Fruit fly (Drosophila melanogaster) whole organism, embryonic: ENCODE measurements around the gene Klp61F.

Experiments used
- Aef1 ChIP-seq: fragments of 200-800 bp; sonication (Bioruptor generic); IDR thresholded peaks from 3 replicates; pipeline ENCODE4 v1.3.6; 2022; ENCODE audit warnings: missing biosample characterization, missing genetic modification characterization
- Awh ChIP-seq: fragments of 200-800 bp; sonication (Bioruptor generic); IDR thresholded peaks from 2 replicates; pipeline ENCODE4, ENCODE4 v1.3.6; 2022; ENCODE audit warnings: missing biosample characterization, missing genetic modification characterization
- CG11560 ChIP-seq: fragments of 200-800 bp; sonication (Bioruptor generic); IDR thresholded peaks from 3 replicates; pipeline ENCODE4 v1.3.6; 2022; ENCODE audit warnings: missing biosample characterization, missing genetic modification characterization
- CG11696 ChIP-seq: fragments of 200-800 bp; sonication (Bioruptor generic); IDR thresholded peaks from 2 replicates; pipeline ENCODE4 v1.3.6; 2022; ENCODE audit warnings: missing biosample characterization, missing genetic modification characterization
- CG12155 ChIP-seq: fragments of 200-800 bp; sonication (Bioruptor generic); optimal IDR thresholded peaks from 3 replicates; lab custom pipeline; 2016; ENCODE audit warnings: missing biosample characterization, missing genetic modification characterization
- CG12219 ChIP-seq: fragments of 200-800 bp; sonication (Bioruptor generic); optimal IDR thresholded peaks from 3 replicates; lab custom pipeline; 2018; ENCODE audit warnings: missing biosample characterization, mild to moderate bottlenecking, missing genetic modification characterization
- CG12769 ChIP-seq: fragments of 200-800 bp; sonication (Bioruptor generic); optimal IDR thresholded peaks from 2 replicates; lab custom pipeline; 2019; ENCODE audit warnings: missing biosample characterization, mild to moderate bottlenecking, missing genetic modification characterization, moderate library complexity
- CG13296 ChIP-seq: fragments of 200-800 bp; sonication (Bioruptor generic); optimal IDR thresholded peaks from 3 replicates; lab custom pipeline; 2018; ENCODE audit warnings: missing biosample characterization, mild to moderate bottlenecking, missing genetic modification characterization
- CG14014 ChIP-seq: fragments of 200-800 bp; sonication (Bioruptor generic); IDR thresholded peaks from 2 replicates; pipeline ENCODE4 v1.3.6; 2022; ENCODE audit warnings: missing biosample characterization, missing genetic modification characterization
- CG15269 ChIP-seq: fragments of 200-800 bp; sonication (Bioruptor generic); optimal IDR thresholded peaks from 2 replicates; lab custom pipeline; 2018; ENCODE audit warnings: missing biosample characterization, mild to moderate bottlenecking, missing genetic modification characterization, moderate library complexity
- CG1529 ChIP-seq: fragments of 200-800 bp; sonication (Bioruptor generic); optimal IDR thresholded peaks from 3 replicates; lab custom pipeline; 2018; ENCODE audit warnings: missing biosample characterization, missing genetic modification characterization
- CG17385 ChIP-seq: fragments of 200-800 bp; sonication (Bioruptor generic); optimal IDR thresholded peaks from 3 replicates; lab custom pipeline; 2018; ENCODE audit warnings: missing biosample characterization, mild to moderate bottlenecking, missing genetic modification characterization
- CG17612 ChIP-seq: fragments of 200-800 bp; sonication (Bioruptor generic); IDR thresholded peaks from 2 replicates; pipeline ENCODE4 v1.3.6; 2022; ENCODE audit warnings: missing biosample characterization, missing genetic modification characterization
- CG18764 ChIP-seq: fragments of 200-800 bp; sonication (Bioruptor generic); optimal IDR thresholded peaks from 3 replicates; lab custom pipeline; 2016; ENCODE audit warnings: missing biosample characterization, missing genetic modification characterization
- CG2712 ChIP-seq: fragments of 200-800 bp; optimal IDR thresholded peaks from 3 replicates; lab custom pipeline; 2019; ENCODE audit warnings: missing biosample characterization, mild to moderate bottlenecking, missing genetic modification characterization, moderate library complexity
- CG3065 ChIP-seq: fragments of 200-800 bp; sonication (Bioruptor generic); optimal IDR thresholded peaks from 2 replicates; lab custom pipeline; 2016; ENCODE audit warnings: missing biosample characterization, missing genetic modification characterization
- CG3163 ChIP-seq: fragments of 200-800 bp; sonication (Bioruptor generic); optimal IDR thresholded peaks from 3 replicates; lab custom pipeline; 2016; ENCODE audit warnings: missing biosample characterization, missing genetic modification characterization
- CG33213 ChIP-seq: fragments of 200-800 bp; sonication (Bioruptor generic); optimal IDR thresholded peaks from 3 replicates; lab custom pipeline; 2016; ENCODE audit warnings: missing biosample characterization, missing genetic modification characterization
- CG3838 ChIP-seq: fragments of 200-800 bp; sonication (Bioruptor generic); optimal IDR thresholded peaks from 3 replicates; lab custom pipeline; 2016; ENCODE audit warnings: missing biosample characterization, missing genetic modification characterization
- CG4404 ChIP-seq: fragments of 200-800 bp; sonication (Bioruptor generic); IDR thresholded peaks from 2 replicates; pipeline ENCODE4 v1.3.6; 2022; ENCODE audit warnings: missing biosample characterization, missing genetic modification characterization
- CG7556 ChIP-seq: fragments of 200-800 bp; sonication (Bioruptor generic); optimal IDR thresholded peaks from 2 replicates; lab custom pipeline; 2017; ENCODE audit warnings: missing biosample characterization, mild to moderate bottlenecking, missing genetic modification characterization
- CG7963 ChIP-seq: fragments of 200-800 bp; sonication (Bioruptor generic); IDR thresholded peaks from 3 replicates; pipeline ENCODE4 v1.3.6; 2022; ENCODE audit warnings: missing biosample characterization, missing genetic modification characterization; ENCODE audit not compliant: partially characterized antibody
- CG8765 ChIP-seq: fragments of 200-800 bp; sonication (Bioruptor generic); IDR thresholded peaks from 2 replicates; pipeline ENCODE4 v1.3.6; 2022; ENCODE audit warnings: missing biosample characterization, missing genetic modification characterization
- CG8944 ChIP-seq: fragments of 200-800 bp; sonication (Bioruptor generic); optimal IDR thresholded peaks from 3 replicates; lab custom pipeline; 2016; ENCODE audit warnings: missing biosample characterization, missing genetic modification characterization
- Camta ChIP-seq: fragments of 200-800 bp; sonication (Bioruptor generic); optimal IDR thresholded peaks from 2 replicates; lab custom pipeline; 2016; ENCODE audit warnings: missing biosample characterization, missing genetic modification characterization
- D ChIP-seq, 2 experiments: fragments of 200-800 bp in 1 of 2; fragments of >200 bp in 1 of 2; sonication (Bioruptor generic) in 1 of 2; optimal IDR thresholded peaks; 2 replicates in 1 of 2; 3 replicates in 1 of 2; lab custom pipeline; 2017; ENCODE audit warnings: mild to moderate bottlenecking in 1 of 2, missing biosample characterization in 1 of 2, missing genetic modification characterization in 1 of 2, missing genetic modification reagents in 1 of 2
- Dad ChIP-seq: fragments of 200-800 bp; sonication (Bioruptor generic); optimal IDR thresholded peaks from 3 replicates; lab custom pipeline; 2016; ENCODE audit warnings: missing biosample characterization, missing genetic modification characterization
- ERR ChIP-seq: fragments of 200-800 bp; sonication (Bioruptor generic); optimal IDR thresholded peaks from 2 replicates; lab custom pipeline; 2016; ENCODE audit warnings: missing biosample characterization, missing genetic modification characterization
- Fer2 ChIP-seq: fragments of 200-800 bp; sonication (Bioruptor generic); optimal IDR thresholded peaks from 2 replicates; lab custom pipeline; 2018; ENCODE audit warnings: missing biosample characterization, mild to moderate bottlenecking, missing genetic modification characterization, moderate library complexity
- H15 ChIP-seq: fragments of 200-800 bp; sonication (Bioruptor generic); IDR thresholded peaks from 3 replicates; pipeline ENCODE4 v1.3.6; 2022; ENCODE audit warnings: missing biosample characterization, missing genetic modification characterization
- H2.0 ChIP-seq: fragments of 200-800 bp; sonication (Bioruptor generic); IDR thresholded peaks from 2 replicates; pipeline ENCODE4 v1.3.6; 2022; ENCODE audit warnings: missing biosample characterization, missing genetic modification characterization
- HmgZ ChIP-seq: fragments of 200-800 bp; sonication (Bioruptor generic); optimal IDR thresholded peaks from 2 replicates; lab custom pipeline; 2018; ENCODE audit warnings: missing biosample characterization, mild to moderate bottlenecking, missing genetic modification characterization
- Hr39 ChIP-seq: fragments of >200 bp; optimal IDR thresholded peaks from 2 replicates; lab custom pipeline; 2017
- PHDP ChIP-seq: fragments of 200-800 bp; sonication (Bioruptor generic); optimal IDR thresholded peaks from 3 replicates; lab custom pipeline; 2018; ENCODE audit warnings: missing biosample characterization, mild to moderate bottlenecking, missing genetic modification characterization, moderate library complexity
- Poxn ChIP-seq: fragments of 200-800 bp; sonication (Bioruptor generic); IDR thresholded peaks from 2 replicates; pipeline ENCODE4 v1.3.6; 2022; ENCODE audit warnings: missing biosample characterization, missing genetic modification characterization
- Six4 ChIP-seq: fragments of 200-800 bp; sonication (Bioruptor generic); optimal IDR thresholded peaks from 2 replicates; lab custom pipeline; 2016; ENCODE audit warnings: missing biosample characterization, missing genetic modification characterization
- Sry-β ChIP-seq: fragments of 200-800 bp; sonication (Bioruptor generic); optimal IDR thresholded peaks from 2 replicates; lab custom pipeline; 2018; ENCODE audit warnings: missing biosample characterization, mild to moderate bottlenecking, missing genetic modification characterization, moderate library complexity
- az2 ChIP-seq: fragments of 200-800 bp; sonication (Bioruptor generic); optimal IDR thresholded peaks from 3 replicates; lab custom pipeline; 2016; ENCODE audit warnings: missing biosample characterization, missing genetic modification characterization
- bowl ChIP-seq: fragments of 200-800 bp; sonication (Bioruptor generic); IDR thresholded peaks from 2 replicates; pipeline ENCODE4 v1.3.6; 2022; ENCODE audit warnings: missing biosample characterization, missing genetic modification characterization
- br ChIP-seq: fragments of >200 bp; optimal IDR thresholded peaks from 2 replicates; lab custom pipeline; 2017
- cg ChIP-seq: fragments of 200-800 bp; sonication (Bioruptor generic); optimal IDR thresholded peaks from 3 replicates; lab custom pipeline; 2019; ENCODE audit warnings: missing biosample characterization, mild to moderate bottlenecking, missing genetic modification characterization, moderate library complexity
- dan ChIP-seq: fragments of 200-800 bp; sonication (Bioruptor generic); IDR thresholded peaks from 2 replicates; pipeline ENCODE4 v1.3.6; 2022; ENCODE audit warnings: missing biosample characterization, missing genetic modification characterization
- dati ChIP-seq: fragments of 200-800 bp; sonication (Bioruptor generic); IDR thresholded peaks from 2 replicates; pipeline ENCODE4 v1.3.6; 2022; ENCODE audit warnings: missing biosample characterization, missing genetic modification characterization
- ems ChIP-seq: fragments of 200-800 bp; sonication (Bioruptor generic); optimal IDR thresholded peaks from 3 replicates; lab custom pipeline; 2016; ENCODE audit warnings: missing biosample characterization, missing genetic modification characterization
- ftz-f1 ChIP-seq: fragments of 200-800 bp; sonication (Bioruptor generic); optimal IDR thresholded peaks from 2 replicates; lab custom pipeline; 2016; ENCODE audit warnings: missing biosample characterization, missing genetic modification characterization
- fu2 ChIP-seq: fragments of 200-800 bp; sonication (Bioruptor generic); optimal IDR thresholded peaks from 2 replicates; lab custom pipeline; 2016; ENCODE audit warnings: missing biosample characterization, missing genetic modification characterization
- ham ChIP-seq: fragments of 200-800 bp; sonication (Bioruptor generic); IDR thresholded peaks from 2 replicates; pipeline ENCODE4 v1.3.6; 2022; ENCODE audit warnings: missing biosample characterization, missing genetic modification characterization
- pum ChIP-seq: fragments of 200-800 bp; sonication (Bioruptor generic); optimal IDR thresholded peaks from 2 replicates; lab custom pipeline; 2016; ENCODE audit warnings: missing biosample characterization, missing genetic modification characterization
- ranshi ChIP-seq: fragments of 200-800 bp; sonication (Bioruptor generic); IDR thresholded peaks from 2 replicates; pipeline ENCODE4 v1.3.6; 2022; ENCODE audit warnings: missing biosample characterization, missing genetic modification characterization
- sima ChIP-seq: fragments of 200-800 bp; sonication (Bioruptor generic); optimal IDR thresholded peaks from 2 replicates; lab custom pipeline; 2016; ENCODE audit warnings: missing biosample characterization, missing genetic modification characterization
- tin ChIP-seq: fragments of 200-800 bp; sonication (Bioruptor generic); optimal IDR thresholded peaks from 3 replicates; lab custom pipeline; 2016; ENCODE audit warnings: missing biosample characterization, missing genetic modification characterization
- wor ChIP-seq: fragments of 200-800 bp; sonication (Bioruptor generic); IDR thresholded peaks from 2 replicates; pipeline ENCODE4 v1.3.6; 2022; ENCODE audit warnings: missing biosample characterization, missing genetic modification characterization

The Klp61F gene

DNA sequence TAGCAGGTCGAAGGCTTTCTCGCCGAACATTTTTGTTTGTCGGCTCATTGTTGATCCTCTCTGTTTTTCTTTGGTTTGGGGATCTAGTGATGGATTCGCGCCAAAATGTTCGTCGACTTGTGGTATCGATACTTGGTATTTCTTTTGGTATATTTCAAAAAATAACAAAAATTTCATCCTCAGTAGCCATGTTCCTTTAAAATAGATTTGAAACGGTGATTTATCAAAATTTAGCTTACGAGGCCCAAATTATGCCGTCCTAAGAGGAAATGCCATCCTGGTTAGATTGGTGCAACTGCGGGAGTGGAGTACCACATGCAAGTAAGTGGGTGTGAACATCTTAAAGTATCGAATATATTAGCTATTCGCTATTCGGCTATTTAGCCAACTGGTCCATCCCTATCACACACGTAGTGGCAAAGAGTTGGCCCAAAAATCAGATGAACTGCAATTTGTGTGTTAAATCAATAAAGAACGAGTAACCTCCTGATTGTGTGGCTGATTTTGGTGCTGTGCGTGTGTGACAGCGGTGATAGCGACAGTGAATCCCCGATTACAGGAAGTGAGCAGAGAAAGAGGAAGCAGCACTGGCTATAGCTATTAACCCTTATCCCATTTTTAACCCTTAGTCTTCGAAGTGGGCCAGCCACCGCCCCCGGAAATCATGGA lies 2.1 kb upstream of the Klp61F start, which contains the start of the genes Psf1 and Sac1 (continued):
- TF ChIP-seq CG8765 (GFP tag; lab: Robert Waterston, UW) (0 out of 2 replicates have a peak, but pooled peaks have one; percentile 36), Hr39 (no peak), CG11560 (tag; lab: Robert Waterston, UW) (no peak), CG12219 (GFP tag; lab: Kevin White, UChicago) (no peak), Awh (GFP tag; lab: Robert Waterston, UW) (no peak), H2.0 (0 out of 2 replicates have a peak, but pooled peaks have one; percentile 24), dan (no peak), CG3163 (GFP tag; lab: Kevin White, UChicago) (peak; percentile 32), bowl (GFP tag; lab: Robert Waterston, UW) (no peak), ranshi (GFP tag; lab: Robert Waterston, UW) (no peak), Dad (GFP tag; lab: Kevin White, UChicago) (peak; percentile 46), fu2 (GFP tag; lab: Kevin White, UChicago) (peak; percentile 77), PHDP (tag; lab: Kevin White, UChicago) (no peak), CG12769 (tag; lab: Kevin White, UChicago) (no peak), CG1529 (GFP tag; lab: Kevin White, UChicago) (no peak), CG11696 (no peak), dati (GFP tag; lab: Robert Waterston, UW) (no peak), ERR (no peak), CG17385 (GFP tag; lab: Kevin White, UChicago) (peak; percentile 79), CG2712 (no peak), CG33213 (GFP tag; lab: Kevin White, UChicago) (peak; percentile 39), Poxn (GFP tag; lab: Robert Waterston, UW) (no peak), ham (GFP tag; lab: Robert Waterston, UW) (no peak), ems (GFP tag; lab: Kevin White, UChicago) (no peak), Aef1 (GFP tag; lab: Robert Waterston, UW) (0 out of 3 replicates have a peak, but pooled peaks have one; percentile 25), CG7963 (GFP tag; lab: Robert Waterston, UW) (no peak), tin (GFP tag; lab: Kevin White, UChicago) (peak; percentile 30), CG17612 (no peak), CG7556 (GFP tag; lab: Kevin White, UChicago) (no peak), Six4 (no peak), CG15269 (tag; lab: Kevin White, UChicago) (no peak), CG3838 (GFP tag; lab: Kevin White, UChicago) (no peak), ftz-f1 (no peak), CG4404 (no peak; the same call in 1 of the 2 replicates), HmgZ (tag; lab: Kevin White, UChicago) (peak; percentile 45), br (lab: Kevin White, UChicago) (no peak), cg (GFP tag; lab: Kevin White, UChicago) (no peak), D (optimal IDR thresholded peaks at IDR 0.05; lab: Kevin White, UChicago) (peak; percentile 5), D (GFP tag; optimal IDR thresholded peaks at IDR 0.05; lab: Kevin White, UChicago) (no peak), CG3065 (peak; percentile 41), CG14014 (GFP tag; lab: Robert Waterston, UW) (no peak), Sry-β (GFP tag; lab: Kevin White, UChicago) (peak; percentile 81), CG12155 (GFP tag; lab: Kevin White, UChicago) (peak; percentile 70), Fer2 (tag; lab: Kevin White, UChicago) (no peak), wor (no peak), CG8944 (peak; percentile 59), az2 (no peak), CG18764 (GFP tag; lab: Kevin White, UChicago) (peak; percentile 40), H15 (no peak), sima (GFP tag; lab: Kevin White, UChicago) (no peak), CG13296 (GFP tag; lab: Kevin White, UChicago) (peak; percentile 4), pum (peak; percentile 58), Camta (GFP tag; lab: Kevin White, UChicago) (peak; percentile 2)
